Worm (Caenorhabditis elegans) whole organism, L4/young adult: ENCODE measurements around the gene brap-2.

ENCODE experiments used
- W03F9.2 ChIP-seq: fragments of 150-350 bp; optimal IDR thresholded peaks from 2 replicates; lab custom pipeline; 2014; ENCODE audit warnings: missing biosample characterization, missing genetic modification characterization
- dao-5 ChIP-seq: sonication (generic microtip); optimal IDR thresholded peaks from 2 replicates; lab custom pipeline; 2016; ENCODE audit warnings: missing genotype, missing genetic modification characterization, moderate library complexity, missing compliant biosample characterization
- him-1 ChIP-seq: sonication (generic microtip); optimal IDR thresholded peaks from 2 replicates; lab custom pipeline; 2016; ENCODE audit warnings: missing genotype, missing genetic modification reagents, missing genetic modification characterization, missing compliant biosample characterization

The brap-2 gene

DNA sequence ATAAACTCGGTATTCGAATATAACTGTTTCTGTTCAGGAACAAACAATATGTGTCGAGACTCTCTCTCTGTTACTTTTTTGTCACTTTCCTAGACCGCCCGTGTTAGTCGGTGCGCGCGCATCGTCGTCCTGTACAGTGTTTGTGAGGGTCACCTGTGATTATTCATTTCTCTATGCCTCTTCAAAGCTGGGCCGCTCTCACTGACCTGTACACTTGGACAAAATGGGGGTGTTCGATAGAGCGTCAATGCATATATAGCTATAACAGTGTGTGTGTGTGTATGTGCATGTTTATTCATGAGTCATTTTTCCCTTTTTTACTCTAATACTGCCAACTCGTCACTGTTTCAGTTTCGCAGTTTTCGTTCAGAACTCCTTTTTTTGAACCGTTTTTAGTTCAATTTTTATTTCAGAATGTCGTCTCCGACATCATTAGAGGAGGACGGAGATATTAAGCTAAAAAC is 13.3 kb downstream of the brap-2 start, which contains the start of gene pkc-3:
pkc-3 (plus strand) TSS at position 414 of the 464 bp plus-strand sequence.
- TF ChIP-seq W03F9.2 (tag; lab: Kevin White, UChicago), result no peak

DNA sequence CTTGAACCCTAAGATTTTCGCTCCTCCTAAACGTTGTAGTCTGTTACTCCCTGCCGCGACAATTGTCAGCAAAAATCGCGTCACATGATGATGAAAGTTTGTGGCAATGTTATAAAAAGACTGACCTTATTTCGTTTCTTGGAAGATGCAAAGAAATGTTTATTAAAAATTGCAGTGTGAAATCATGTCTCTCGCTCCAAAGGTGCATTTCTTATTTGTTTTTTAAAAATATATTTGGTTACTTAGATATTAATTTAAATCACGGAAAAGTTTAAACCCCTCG is 14.8 kb downstream of the brap-2 start:
- TF ChIP-seq dao-5 (tag; lab: Kevin White, UChicago), result no peak
- no peak for TF ChIP-seq him-1 (tag; lab: Kevin White, UChicago)
- no peak for TF ChIP-seq W03F9.2 (tag; lab: Kevin White, UChicago)

DNA sequence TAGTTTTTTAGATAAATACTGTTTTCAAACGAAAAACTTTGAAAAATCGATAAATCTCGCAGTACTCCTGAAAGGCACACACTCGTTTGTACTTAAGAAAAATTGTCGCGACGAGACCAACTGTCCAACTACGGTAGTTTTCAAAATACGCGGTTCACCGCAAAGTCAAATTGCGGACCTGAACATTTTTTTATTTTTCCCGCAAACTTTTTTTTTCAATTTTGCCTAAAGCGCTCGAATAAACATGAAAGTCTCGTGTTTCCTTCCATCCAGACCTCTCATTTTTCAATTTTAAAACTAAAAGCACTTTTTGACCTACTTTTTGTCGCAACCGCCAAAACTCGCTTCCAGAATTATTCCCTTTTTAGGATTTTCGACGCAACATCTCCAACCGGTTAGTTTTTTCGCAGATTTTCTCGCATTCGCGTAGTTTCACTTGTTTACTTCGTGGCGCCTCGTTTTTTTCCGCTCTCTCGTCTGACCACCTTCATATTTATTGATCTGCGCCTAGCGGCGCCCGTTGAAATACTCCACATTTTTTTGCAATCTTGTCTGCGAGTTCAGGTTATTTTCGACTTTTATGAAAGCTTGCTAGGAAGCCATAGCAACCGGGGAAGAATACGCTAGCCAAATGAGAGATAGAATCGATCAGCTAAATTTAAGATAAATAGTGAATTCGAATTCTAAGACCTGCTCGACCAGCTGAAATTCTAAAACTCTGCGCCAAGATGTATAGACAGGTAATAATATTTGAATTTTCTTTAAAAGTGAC is 15.3 kb downstream of the brap-2 start, which contains the start of gene prdx-2:
prdx-2 (plus strand) TSS at position 729 of the 772 bp plus-strand sequence.
- no peak for TF ChIP-seq dao-5 (tag; lab: Kevin White, UChicago)
- TF ChIP-seq W03F9.2 (tag; lab: Kevin White, UChicago), result no peak
- no peak for TF ChIP-seq him-1 (tag; lab: Kevin White, UChicago)

- TF ChIP-seq him-1 (tag; lab: Kevin White, UChicago) (no peak), dao-5 (tag; lab: Kevin White, UChicago) (no peak), W03F9.2 (tag; lab: Kevin White, UChicago) (no peak)
These were observed 18.0 kb downstream of the brap-2 start, which contains the start of gene algn-2 for ce11 chrII:5374967-5375366. Gene algn-2, plus strand, starts transcription at chrII:5375267.

ce11 chrII:5373275-5374047 is 19.5 kb downstream of the brap-2 start, which contains the start of the genes agt-2 and F09E5.3:
Gene agt-2, minus strand, starts transcription at chrII:5373827.
Gene F09E5.3, plus strand, starts transcription at chrII:5373997.
- TF ChIP-seq W03F9.2 (tag; lab: Kevin White, UChicago), result peak; percentile 89
- TF ChIP-seq dao-5 (tag; lab: Kevin White, UChicago), result no peak

ce11 chrII:5370641-5371040 is 22.3 kb downstream of the brap-2 start, which contains the start of gene F09E5.12:
Gene F09E5.12, minus strand, starts transcription at chrII:5370741.
- TF ChIP-seq dao-5 (tag; lab: Kevin White, UChicago) (no peak), W03F9.2 (tag; lab: Kevin White, UChicago) (no peak), him-1 (tag; lab: Kevin White, UChicago) (no peak)

DNA sequence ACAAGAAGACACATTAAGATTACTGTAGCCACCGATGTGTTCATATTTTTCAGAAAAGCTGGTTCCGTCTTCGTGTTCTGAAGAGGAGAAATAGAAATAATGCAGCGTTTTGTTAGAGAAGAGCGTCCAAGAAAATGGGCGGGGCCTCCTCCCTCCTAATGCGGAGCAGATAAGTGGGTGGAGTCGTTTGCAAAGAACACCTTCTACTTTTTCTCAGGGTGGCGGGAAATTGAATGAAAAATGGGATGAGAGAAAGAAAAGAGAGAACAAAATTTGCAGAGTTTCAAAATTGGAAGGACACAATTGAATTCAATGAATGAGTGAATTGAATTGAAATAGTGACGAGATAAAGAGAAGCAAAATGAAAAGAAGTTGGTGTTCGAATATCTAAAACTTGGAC is 27.3 kb downstream of the brap-2 start, which contains the start of gene F09E5.16:
F09E5.16 (minus strand) TSS at position 101 of the 400 bp plus-strand sequence.
- TF ChIP-seq dao-5 (tag; lab: Kevin White, UChicago) (no peak), him-1 (tag; lab: Kevin White, UChicago) (no peak), W03F9.2 (tag; lab: Kevin White, UChicago) (no peak)

DNA sequence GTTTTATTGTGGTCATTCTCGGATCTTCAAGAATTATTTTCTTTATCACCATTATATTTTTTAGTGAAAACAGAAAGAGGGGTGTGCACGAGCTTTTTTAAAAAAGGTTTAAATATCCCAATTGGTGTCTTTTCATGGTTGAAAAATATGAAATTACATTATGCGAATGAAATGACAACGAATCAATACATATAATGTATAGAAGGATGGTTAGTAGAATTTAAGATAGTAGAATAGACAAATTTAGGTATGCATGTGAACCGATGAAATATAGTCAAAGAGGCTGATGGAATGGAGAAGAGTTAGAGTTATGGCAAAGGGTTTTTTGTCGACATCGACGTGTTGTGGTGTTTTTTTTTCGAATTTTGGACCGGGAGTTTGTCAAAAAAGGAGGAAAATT is 28.5 kb downstream of the brap-2 start:
- TF ChIP-seq him-1 (tag; lab: Kevin White, UChicago) (no peak), dao-5 (tag; lab: Kevin White, UChicago) (no peak), W03F9.2 (tag; lab: Kevin White, UChicago) (no peak)

ce11 chrII:5359252-5359651 is 33.7 kb downstream of the brap-2 start, which contains the start of gene sec-6:
Gene sec-6, plus strand, starts transcription at chrII:5359552.
- TF ChIP-seq dao-5 (tag; lab: Kevin White, UChicago), result no peak
- TF ChIP-seq W03F9.2 (tag; lab: Kevin White, UChicago), result no peak
- no peak for TF ChIP-seq him-1 (tag; lab: Kevin White, UChicago)

DNA sequence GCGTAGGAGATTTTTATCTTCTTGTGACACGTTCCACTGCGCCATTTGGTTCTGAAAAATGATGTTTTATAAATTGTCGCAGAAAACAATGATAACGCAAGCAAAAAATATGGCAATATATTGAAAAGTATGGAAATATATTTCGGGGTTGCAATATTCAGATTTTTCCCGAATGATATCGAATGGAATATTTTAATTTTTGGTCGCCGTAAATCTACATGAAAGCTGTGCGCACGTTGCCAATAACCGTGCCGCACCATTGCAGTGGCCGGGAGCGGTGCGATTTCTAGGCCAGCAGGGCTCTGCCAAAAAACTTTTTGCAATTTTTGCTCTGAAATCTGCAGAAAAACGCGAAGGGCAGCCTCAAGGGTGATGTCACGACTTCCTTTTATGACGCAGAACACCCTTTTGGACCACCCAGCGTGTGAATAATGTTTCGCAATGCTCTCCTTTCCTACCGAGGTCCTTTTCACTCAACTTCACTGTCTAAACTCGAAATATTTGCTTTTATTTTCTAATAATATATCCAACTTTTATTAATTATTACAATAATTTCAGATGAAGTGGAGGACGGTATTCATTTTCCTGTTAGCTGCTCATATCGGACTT is 34.7 kb downstream of the brap-2 start, which contains the start of the genes F09E5.11 and bmy-1:
F09E5.11 (minus strand) TSS at position 51 of the 609 bp plus-strand sequence.
bmy-1 (plus strand) TSS at position 559 of the 609 bp plus-strand sequence.
- TF ChIP-seq dao-5 (tag; lab: Kevin White, UChicago) (no peak), W03F9.2 (tag; lab: Kevin White, UChicago) (peak; percentile 67), him-1 (tag; lab: Kevin White, UChicago) (peak; percentile 38)

DNA sequence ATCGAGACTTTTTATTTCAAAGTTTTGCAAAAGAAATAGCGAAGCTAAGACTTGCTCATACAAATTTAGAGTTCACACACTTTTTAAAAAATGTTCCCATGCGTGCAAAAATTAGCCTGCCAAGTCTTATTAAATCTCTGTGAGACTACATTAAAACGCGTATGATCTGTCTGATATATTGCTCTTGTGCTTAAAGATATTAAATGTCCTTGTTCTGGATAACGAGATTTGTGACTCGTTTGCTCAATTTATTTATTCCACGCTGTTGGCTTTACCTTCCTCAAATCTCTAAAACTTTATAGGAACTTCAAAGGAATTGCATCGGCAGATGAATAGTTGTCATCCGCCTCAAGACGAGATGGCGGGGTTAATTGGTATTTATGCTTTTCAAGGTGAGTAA is 37.6 kb downstream of the brap-2 start, which contains the start of gene srg-69:
srg-69 (plus strand) TSS at position 301 of the 400 bp plus-strand sequence.
- no peak for TF ChIP-seq him-1 (tag; lab: Kevin White, UChicago)
- no peak for TF ChIP-seq dao-5 (tag; lab: Kevin White, UChicago)
- no peak for TF ChIP-seq W03F9.2 (tag; lab: Kevin White, UChicago)

- TF ChIP-seq him-1 (tag; lab: Kevin White, UChicago) (no peak), dao-5 (tag; lab: Kevin White, UChicago) (peak; percentile 46)
These were observed 39.3 kb downstream of the brap-2 start for ce11 chrII:5353642-5354041.
